Worm (Caenorhabditis elegans) whole organism, young adult: ENCODE results near the gene Y54F10AM.11.

Experiments
- B0336.3 ChIP-seq: fragments of 200-800 bp; sonication (Bioruptor generic); IDR thresholded peaks from 2 replicates; pipeline ENCODE4 v1.3.6; 2022; ENCODE audit warnings: missing genetic modification characterization, missing compliant biosample characterization
- C06A6.2 ChIP-seq: fragments of 200-800 bp; sonication (Bioruptor generic); conservative IDR thresholded peaks from 2 replicates; pipeline ENCODE4 v1.3.6; 2022; ENCODE audit warnings: missing genetic modification characterization, missing compliant biosample characterization
- D2030.7 ChIP-seq: fragments of 200-800 bp; sonication (Bioruptor generic); IDR thresholded peaks from 2 replicates; pipeline ENCODE4 v1.3.6; 2022; ENCODE audit warnings: missing genetic modification reagents, missing genetic modification characterization, missing compliant biosample characterization
- F22D6.2 ChIP-seq: sonication (generic microtip); optimal IDR thresholded peaks from 2 replicates; lab custom pipeline; 2016; ENCODE audit warnings: mild to moderate bottlenecking, missing genetic modification characterization, missing compliant biosample characterization
- F23B12.7 ChIP-seq: sonication (generic microtip); optimal IDR thresholded peaks from 2 replicates; lab custom pipeline; 2017; ENCODE audit warnings: missing genetic modification characterization, mild to moderate bottlenecking, missing compliant biosample characterization, antibody characterized with exemption, moderate library complexity; ENCODE audit not compliant: insufficient read depth
- F33H1.4 ChIP-seq: fragments of 200-800 bp; sonication (Bioruptor generic); IDR thresholded peaks from 2 replicates; pipeline ENCODE4 v1.3.6; 2022; ENCODE audit warnings: missing genetic modification reagents, missing genetic modification characterization, missing compliant biosample characterization
- F39B2.1 ChIP-seq: fragments of 200-800 bp; sonication (Bioruptor generic); IDR thresholded peaks from 2 replicates; pipeline ENCODE4 v1.3.6; 2022; ENCODE audit warnings: missing genetic modification reagents, missing genetic modification characterization, missing compliant biosample characterization
- F57A8.1 ChIP-seq: fragments of 200-800 bp; sonication (Bioruptor generic); optimal IDR thresholded peaks from 2 replicates; lab custom pipeline; 2018; ENCODE audit warnings: mild to moderate bottlenecking, missing genetic modification characterization, moderate library complexity, missing compliant biosample characterization
- F57C9.4 ChIP-seq: sonication (generic microtip); optimal IDR thresholded peaks from 2 replicates; lab custom pipeline; 2017; ENCODE audit warnings: mild to moderate bottlenecking, missing genetic modification characterization, missing compliant biosample characterization
- Y53F4B.3 ChIP-seq: fragments of 200-800 bp; sonication (Bioruptor generic); IDR thresholded peaks from 2 replicates; pipeline ENCODE4 v1.3.6; 2022; ENCODE audit warnings: missing genetic modification reagents, missing genetic modification characterization, missing compliant biosample characterization
- Y67H2A.10 ChIP-seq: fragments of 200-800 bp; sonication (Bioruptor generic); conservative IDR thresholded peaks from 2 replicates; pipeline ENCODE4 v1.3.6; 2022; ENCODE audit warnings: missing genetic modification reagents, missing genetic modification characterization, missing compliant biosample characterization
- Y95B8A.8 ChIP-seq: fragments of 200-800 bp; sonication (Bioruptor generic); IDR thresholded peaks from 2 replicates; pipeline ENCODE4 v1.3.6; 2022; ENCODE audit warnings: missing genetic modification reagents, missing genetic modification characterization, missing compliant biosample characterization
- ZK185.1 ChIP-seq: sonication (generic microtip); optimal IDR thresholded peaks from 2 replicates; lab custom pipeline; 2016; ENCODE audit warnings: mild to moderate bottlenecking, missing genetic modification characterization, missing compliant biosample characterization; ENCODE audit not compliant: poor library complexity, severe bottlenecking
- ama-1 ChIP-seq, 3 experiments: fragments of 150-350 bp in 1 of 3; sonication (generic microtip) in 2 of 3; optimal IDR thresholded peaks; 2 replicates each; lab custom pipeline; 2014 to 2018; ENCODE audit warnings: missing biosample characterization in 2 of 3, missing genetic modification characterization in 2 of 3, missing genetic modification reagents in 2 of 3
- aptf-3 ChIP-seq: fragments of 200-800 bp; sonication (Bioruptor generic); IDR thresholded peaks from 2 replicates; pipeline ENCODE4 v1.3.6; 2022; ENCODE audit warnings: missing genetic modification characterization, missing compliant biosample characterization
- cebp-2 ChIP-seq: fragments of 200-800 bp; sonication (Bioruptor generic); IDR thresholded peaks from 2 replicates; pipeline ENCODE4 v1.3.6; 2022; ENCODE audit warnings: missing genetic modification characterization, missing compliant biosample characterization
- ceh-79 ChIP-seq: sonication (generic microtip); optimal IDR thresholded peaks from 2 replicates; lab custom pipeline; 2017; ENCODE audit warnings: mild to moderate bottlenecking, missing genetic modification characterization, missing compliant biosample characterization
- chd-7 ChIP-seq: sonication (generic microtip); optimal IDR thresholded peaks from 2 replicates; lab custom pipeline; 2016; ENCODE audit warnings: mild to moderate bottlenecking, missing genetic modification characterization, moderate library complexity, missing compliant biosample characterization
- die-1 ChIP-seq: sonication (generic microtip); optimal IDR thresholded peaks from 2 replicates; lab custom pipeline; 2016; ENCODE audit warnings: missing genotype, mild to moderate bottlenecking, missing genetic modification characterization, missing compliant biosample characterization
- dpl-1 ChIP-seq: fragments of 150-350 bp; optimal IDR thresholded peaks from 2 replicates; lab custom pipeline; 2014; ENCODE audit warnings: missing biosample characterization, missing genetic modification reagents, missing genetic modification characterization
- efl-1 ChIP-seq: fragments of 150-350 bp; optimal IDR thresholded peaks from 2 replicates; lab custom pipeline; 2014; ENCODE audit warnings: missing biosample characterization, missing genetic modification reagents, missing genetic modification characterization
- egl-44 ChIP-seq: fragments of 200-800 bp; sonication (Bioruptor generic); IDR thresholded peaks from 2 replicates; pipeline ENCODE4 v1.3.6; 2022; ENCODE audit warnings: missing genetic modification reagents, missing genetic modification characterization, missing compliant biosample characterization
- egrh-3 ChIP-seq: fragments of 200-800 bp; sonication (Bioruptor generic); IDR thresholded peaks from 2 replicates; pipeline ENCODE4 v1.3.6; 2022; ENCODE audit warnings: missing genetic modification reagents, missing genetic modification characterization, missing compliant biosample characterization
- fkh-3 ChIP-seq: sonication (generic microtip); optimal IDR thresholded peaks from 2 replicates; lab custom pipeline; 2016; ENCODE audit warnings: mild to moderate bottlenecking, missing genetic modification characterization, missing compliant biosample characterization
- gei-17 ChIP-seq: fragments of 200-800 bp; sonication (Bioruptor generic); optimal IDR thresholded peaks from 2 replicates; lab custom pipeline; 2018; ENCODE audit warnings: mild to moderate bottlenecking, missing genetic modification characterization, missing compliant biosample characterization
- hlh-26 ChIP-seq: fragments of 200-800 bp; sonication (Bioruptor generic); conservative IDR thresholded peaks from 2 replicates; pipeline ENCODE4 v1.3.6; 2022; ENCODE audit warnings: missing genetic modification reagents, missing genetic modification characterization, missing compliant biosample characterization
- hrde-1 ChIP-seq: sonication (generic microtip); optimal IDR thresholded peaks from 2 replicates; lab custom pipeline; 2016; ENCODE audit warnings: missing genetic modification characterization, mild to moderate bottlenecking, missing compliant biosample characterization, moderate library complexity, missing genotype, missing genetic modification reagents, borderline replicate concordance
- lag-1 ChIP-seq: fragments of 200-800 bp; sonication (Bioruptor generic); IDR thresholded peaks from 2 replicates; pipeline ENCODE4 v1.3.6; 2022; ENCODE audit warnings: missing genetic modification reagents, missing genetic modification characterization, missing compliant biosample characterization
- lin-26 ChIP-seq: fragments of 200-800 bp; sonication (Bioruptor generic); IDR thresholded peaks from 2 replicates; pipeline ENCODE4 v1.3.6; 2022; ENCODE audit warnings: missing genetic modification reagents, missing genetic modification characterization, missing compliant biosample characterization
- lin-40 ChIP-seq: sonication (generic microtip); optimal IDR thresholded peaks from 2 replicates; lab custom pipeline; 2016; ENCODE audit warnings: missing genetic modification characterization, mild to moderate bottlenecking, missing compliant biosample characterization, missing genotype, missing genetic modification reagents
- lin-54 ChIP-seq: fragments of 200-800 bp; sonication (Bioruptor generic); optimal IDR thresholded peaks from 2 replicates; lab custom pipeline; 2018; ENCODE audit warnings: mild to moderate bottlenecking, missing genetic modification characterization, missing compliant biosample characterization
- madf-10 ChIP-seq: sonication (generic microtip); optimal IDR thresholded peaks from 2 replicates; lab custom pipeline; 2016; ENCODE audit warnings: mild to moderate bottlenecking, missing genetic modification characterization, missing compliant biosample characterization
- madf-6 ChIP-seq: fragments of 200-800 bp; sonication (Bioruptor generic); IDR thresholded peaks from 2 replicates; pipeline ENCODE4 v1.3.6; 2022; ENCODE audit warnings: missing genetic modification reagents, missing genetic modification characterization, missing compliant biosample characterization
- mcd-1 ChIP-seq: fragments of 200-800 bp; sonication (Bioruptor generic); IDR thresholded peaks from 2 replicates; pipeline ENCODE4 v1.3.6; 2022; ENCODE audit warnings: missing genetic modification reagents, missing genetic modification characterization, missing compliant biosample characterization
- mes-4 ChIP-seq: sonication (generic microtip); optimal IDR thresholded peaks from 2 replicates; lab custom pipeline; 2016; ENCODE audit warnings: missing genotype, missing genetic modification characterization, missing compliant biosample characterization
- mxl-1 ChIP-seq: sonication (generic microtip); optimal IDR thresholded peaks from 2 replicates; lab custom pipeline; 2016; ENCODE audit warnings: missing genetic modification characterization, missing compliant biosample characterization
- nhr-80 ChIP-seq: sonication (generic microtip); optimal IDR thresholded peaks from 2 replicates; lab custom pipeline; 2016; ENCODE audit warnings: missing genetic modification characterization, missing compliant biosample characterization
- rcor-1 ChIP-seq: fragments of 200-800 bp; sonication (Bioruptor generic); IDR thresholded peaks from 2 replicates; pipeline ENCODE4 v1.3.6; 2022; ENCODE audit warnings: missing genetic modification reagents, missing genetic modification characterization, missing compliant biosample characterization
- snpc-1.1 ChIP-seq: sonication (generic microtip); optimal IDR thresholded peaks from 2 replicates; lab custom pipeline; 2017; ENCODE audit warnings: missing genetic modification characterization, mild to moderate bottlenecking, missing compliant biosample characterization, antibody characterized with exemption, moderate library complexity, missing genotype, missing genetic modification reagents; ENCODE audit not compliant: insufficient read depth
- snpc-1.3 ChIP-seq: sonication (generic microtip); optimal IDR thresholded peaks from 2 replicates; lab custom pipeline; 2017; ENCODE audit warnings: missing genetic modification characterization, mild to moderate bottlenecking, missing compliant biosample characterization, antibody characterized with exemption, moderate library complexity, missing genotype, missing genetic modification reagents; ENCODE audit not compliant: insufficient read depth
- snpc-3.4 ChIP-seq: sonication (generic microtip); optimal IDR thresholded peaks from 2 replicates; lab custom pipeline; 2017; ENCODE audit warnings: missing genetic modification characterization, mild to moderate bottlenecking, missing compliant biosample characterization, antibody characterized with exemption, moderate library complexity, missing genotype, missing genetic modification reagents
- tbx-9 ChIP-seq: sonication (generic microtip); optimal IDR thresholded peaks from 2 replicates; lab custom pipeline; 2016; ENCODE audit warnings: borderline replicate concordance, missing genetic modification characterization, inconsistent platforms, missing compliant biosample characterization
- unc-130 ChIP-seq: sonication (generic microtip); optimal IDR thresholded peaks from 2 replicates; lab custom pipeline; 2016; ENCODE audit warnings: missing genetic modification reagents, missing genetic modification characterization, missing compliant biosample characterization
- unc-62 ChIP-seq: fragments of 150-350 bp; optimal IDR thresholded peaks from 2 replicates; lab custom pipeline; 2014; ENCODE audit warnings: missing biosample characterization, missing genetic modification reagents, missing genetic modification characterization
- ztf-18 ChIP-seq: sonication (generic microtip); optimal IDR thresholded peaks from 2 replicates; lab custom pipeline; 2016; ENCODE audit warnings: missing genotype, mild to moderate bottlenecking, missing genetic modification characterization, missing compliant biosample characterization
- ztf-26 ChIP-seq: sonication (generic microtip); optimal IDR thresholded peaks from 2 replicates; lab custom pipeline; 2017; ENCODE audit warnings: missing genetic modification characterization, missing compliant biosample characterization
- ztf-28 ChIP-seq: fragments of 200-800 bp; sonication (Bioruptor generic); IDR thresholded peaks from 2 replicates; pipeline ENCODE4 v1.3.6; 2022; ENCODE audit warnings: missing genetic modification reagents, missing genetic modification characterization, missing compliant biosample characterization
- ztf-6 ChIP-seq: fragments of 200-800 bp; sonication (Bioruptor generic); IDR thresholded peaks from 2 replicates; pipeline ENCODE4 v1.3.6; 2022; ENCODE audit warnings: missing genetic modification reagents, missing genetic modification characterization, missing compliant biosample characterization

Y54F10AM.11 gene

ce11 chrIII:2528621-2529113 is 35.1 kb downstream of the Y54F10AM.11 start, which contains the start of the genes Y54F10AM.15, rbc-2 and ndua-8 (continued):
- TF ChIP-seq efl-1 (peak; percentile 38), lin-40 (tag; lab: Kevin White, UChicago) (peak; percentile 83), ztf-18 (tag; lab: Kevin White, UChicago) (peak; percentile 64), F22D6.2 (tag; lab: Kevin White, UChicago) (no peak), snpc-1.1 (tag; lab: Kevin White, UChicago) (peak; percentile 28), die-1 (tag; lab: Kevin White, UChicago) (peak; percentile 10), mes-4 (tag; lab: Kevin White, UChicago) (no peak), mxl-1 (tag; lab: Kevin White, UChicago) (no peak), D2030.7 (peak; percentile 82), hrde-1 (tag; lab: Kevin White, UChicago) (no peak), unc-130 (GFP tag; lab: Kevin White, UChicago) (peak; percentile 47), ZK185.1 (tag; lab: Kevin White, UChicago) (peak; percentile 86), Y53F4B.3 (GFP tag; lab: Robert Waterston, UW) (no peak), dpl-1 (peak; percentile 62), nhr-80 (peak; percentile 37), chd-7 (tag; lab: Kevin White, UChicago) (no peak), madf-10 (peak; percentile 50), tbx-9 (tag; lab: Kevin White, UChicago) (no peak), F39B2.1 (GFP tag; lab: Robert Waterston, UW) (no peak), fkh-3 (tag; lab: Kevin White, UChicago) (no peak), F57A8.1 (no peak), lin-54 (GFP tag; lab: Kevin White, UChicago) (peak; percentile 83), ztf-28 (no peak), aptf-3 (GFP tag; lab: Robert Waterston, UW) (no peak), ama-1 (optimal IDR thresholded peaks at IDR 0.05; lab: Kevin White, UChicago) (no peak), ama-1 (GFP tag; optimal IDR thresholded peaks at IDR 0.05; lab: Kevin White, UChicago) (no peak), ztf-6 (GFP tag; lab: Robert Waterston, UW) (no peak), gei-17 (no peak), C06A6.2 (GFP tag; lab: Robert Waterston, UW) (0 out of 2 replicates have a peak, but pooled peaks have one; percentile 26), mcd-1 (GFP tag; lab: Robert Waterston, UW) (peak; percentile 86), unc-62 (peak; percentile 7), Y95B8A.8 (no peak), egl-44 (GFP tag; lab: Robert Waterston, UW) (no peak), ztf-26 (tag; lab: Kevin White, UChicago) (peak; percentile 5), snpc-3.4 (tag; lab: Kevin White, UChicago) (peak; percentile 61), lag-1 (no peak), madf-6 (GFP tag; lab: Robert Waterston, UW) (peak; percentile 88), B0336.3 (GFP tag; lab: Robert Waterston, UW) (peak; percentile 80), snpc-1.3 (peak; percentile 76), F33H1.4 (peak; percentile 100), F23B12.7 (tag; lab: Kevin White, UChicago) (peak; percentile 94), F57C9.4 (tag; lab: Kevin White, UChicago) (no peak), lin-26 (no peak), hlh-26 (GFP tag; lab: Robert Waterston, UW) (no peak), rcor-1 (GFP tag; lab: Robert Waterston, UW) (peak; percentile 81), egrh-3 (GFP tag; lab: Robert Waterston, UW) (no peak), Y67H2A.10 (GFP tag; lab: Robert Waterston, UW) (peak; percentile 44; the same call in 1 of the 2 replicates), cebp-2 (GFP tag; lab: Robert Waterston, UW) (no peak), ceh-79 (tag; lab: Kevin White, UChicago) (no peak)
